Fruit fly (Drosophila melanogaster): ENCODE results near the gene CG6788.

DNA sequence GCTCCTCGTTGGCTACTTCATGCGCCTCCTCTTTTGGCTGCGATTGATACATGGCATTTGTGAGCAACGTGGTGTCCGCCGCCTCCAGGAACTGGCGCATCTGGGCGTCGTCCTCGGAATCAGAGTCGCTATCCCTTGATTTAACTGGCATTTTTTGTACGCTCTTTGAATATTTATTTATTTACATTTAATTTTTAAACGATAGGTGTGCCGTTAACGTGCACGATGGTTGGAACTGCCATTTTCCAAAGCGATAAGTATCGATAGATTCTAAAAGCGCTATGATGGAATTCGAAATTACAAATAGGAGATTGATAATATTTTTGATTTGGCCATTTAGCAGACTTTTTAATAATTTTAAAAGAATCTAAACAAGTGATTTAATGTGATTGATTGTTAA is 35.5 kb upstream of the CG6788 start, which contains the start of gene CG32554:
- TF ChIP-seq psq (optimal IDR thresholded peaks at IDR 0.05) (no peak), CG8478 (optimal IDR thresholded peaks at IDR 0.05) (no peak), pan (optimal IDR thresholded peaks at IDR 0.05) (no peak), usp (GFP tag; optimal IDR thresholded peaks at IDR 0.05) (no peak)

Data from whole organism.